Worm (Caenorhabditis elegans): ENCODE results near the gene egl-21.

The egl-21 gene

ce11 chrIV:10481695-10482094, at the start of gene egl-21:
TSS of gene egl-21 (minus strand) at chrIV:10481844.
- TF ChIP-seq ceh-28 (tag; optimal IDR thresholded peaks at IDR 0.05) (peak; percentile 71), hmg-11 (tag; optimal IDR thresholded peaks at IDR 0.05) (peak; percentile 48), nfya-1 (tag; optimal IDR thresholded peaks at IDR 0.05; ENCODE audit: insufficient read depth) (peak; percentile 81), lin-39 (tag; optimal IDR thresholded peaks at IDR 0.05) (peak; percentile 72), skn-1 (tag; optimal IDR thresholded peaks at IDR 0.05) (no peak), ama-1 (optimal IDR thresholded peaks at IDR 0.05) (peak; percentile 24), lsy-12 (tag; optimal IDR thresholded peaks at IDR 0.05) (peak; percentile 41), mml-1 (tag; optimal IDR thresholded peaks at IDR 0.05) (no peak), jun-1 (tag; optimal IDR thresholded peaks at IDR 0.05) (no peak), fkh-2 (tag; optimal IDR thresholded peaks at IDR 0.05) (no peak), zag-1 (tag; optimal IDR thresholded peaks at IDR 0.05) (no peak), unc-39 (tag; optimal IDR thresholded peaks at IDR 0.05) (no peak), nhr-12 (tag; optimal IDR thresholded peaks at IDR 0.05) (no peak), egl-5 (tag; optimal IDR thresholded peaks at IDR 0.05) (no peak), fos-1 (tag; optimal IDR thresholded peaks at IDR 0.05) (no peak), lin-15B (tag; optimal IDR thresholded peaks at IDR 0.05) (peak; percentile 53), nhr-11 (tag; optimal IDR thresholded peaks at IDR 0.05) (peak; percentile 66), tbx-2 (tag; optimal IDR thresholded peaks at IDR 0.05) (peak; percentile 17), eor-1 (tag; optimal IDR thresholded peaks at IDR 0.05) (no peak), snpc-4 (tag; optimal IDR thresholded peaks at IDR 0.05) (no peak), unc-62 (GFP tag; optimal IDR thresholded peaks at IDR 0.05) (no peak), ztf-4 (tag; optimal IDR thresholded peaks at IDR 0.05) (no peak), nhr-77 (tag; optimal IDR thresholded peaks at IDR 0.05) (no peak), fkh-10 (GFP tag; optimal IDR thresholded peaks at IDR 0.05) (peak; percentile 76), nhr-67 (tag; optimal IDR thresholded peaks at IDR 0.05) (no peak), nhr-23 (tag; optimal IDR thresholded peaks at IDR 0.05) (no peak), sea-2 (GFP tag; optimal IDR thresholded peaks at IDR 0.05) (no peak), mdl-1 (tag; optimal IDR thresholded peaks at IDR 0.05) (peak; percentile 28)

ce11 chrIV:10530648-10531047, 49.0 kb upstream of the egl-21 start, which contains the start of gene T07G12.2:
TSS of gene T07G12.2 (plus strand) at chrIV:10530709.
- TF ChIP-seq nhr-76 (tag; optimal IDR thresholded peaks at IDR 0.05) = no peak
- no peak for TF ChIP-seq daf-12 (tag; optimal IDR thresholded peaks at IDR 0.05)
- TF ChIP-seq unc-39 (tag; optimal IDR thresholded peaks at IDR 0.05) = no peak
- TF ChIP-seq pha-4 (tag; optimal IDR thresholded peaks at IDR 0.05) = no peak
- TF ChIP-seq eor-1 (tag; optimal IDR thresholded peaks at IDR 0.05) = no peak
- TF ChIP-seq nhr-11 (tag; optimal IDR thresholded peaks at IDR 0.05) = no peak
- no peak for TF ChIP-seq hmg-11 (tag; optimal IDR thresholded peaks at IDR 0.05)
- TF ChIP-seq zag-1 (tag; optimal IDR thresholded peaks at IDR 0.05) = no peak

ce11 chrIV:10524095-10524829, 42.6 kb upstream of the egl-21 start, which contains the start of gene C02F4.5:
TSS of gene C02F4.5 (minus strand) at chrIV:10524145.
- no peak for TF ChIP-seq R02D3.7 (tag; optimal IDR thresholded peaks at IDR 0.05)
- no peak for TF ChIP-seq sea-2 (GFP tag; optimal IDR thresholded peaks at IDR 0.05)
- TF ChIP-seq nfya-1 (tag; optimal IDR thresholded peaks at IDR 0.05; ENCODE audit: insufficient read depth) = peak; percentile 32
- TF ChIP-seq fkh-10 (GFP tag; optimal IDR thresholded peaks at IDR 0.05) = peak; percentile 32
- no peak for TF ChIP-seq jun-1 (tag; optimal IDR thresholded peaks at IDR 0.05)

- TF ChIP-seq ceh-9 (tag; optimal IDR thresholded peaks at IDR 0.05) (no peak), lin-15B (tag; optimal IDR thresholded peaks at IDR 0.05) (no peak), mdl-1 (tag; optimal IDR thresholded peaks at IDR 0.05) (no peak), jun-1 (tag; optimal IDR thresholded peaks at IDR 0.05) (no peak), lin-39 (tag; optimal IDR thresholded peaks at IDR 0.05) (no peak), unc-39 (tag; optimal IDR thresholded peaks at IDR 0.05) (no peak)
Measured at ce11 chrIV:10521106-10521505, 39.5 kb upstream of the egl-21 start, which contains the start of gene cal-4. TSS of gene cal-4 (plus strand) at chrIV:10521406.

- TF ChIP-seq elt-2 (tag; optimal IDR thresholded peaks at IDR 0.05) = no peak
- TF ChIP-seq unc-39 (tag; optimal IDR thresholded peaks at IDR 0.05) = no peak
- TF ChIP-seq hmg-11 (tag; optimal IDR thresholded peaks at IDR 0.05) = no peak
- no peak for TF ChIP-seq nhr-25 (tag; optimal IDR thresholded peaks at IDR 0.05)
- TF ChIP-seq ZK546.5 (tag; optimal IDR thresholded peaks at IDR 0.05) = no peak
Measured at ce11 chrIV:10518652-10519051, 37.0 kb upstream of the egl-21 start.
